Fruit fly (Drosophila melanogaster) whole organism, embryonic: ENCODE measurements around the gene ago.

Experiments used
- BEAF-32 ChIP-seq: fragments of 200-800 bp; sonication (Bioruptor generic); optimal IDR thresholded peaks from 3 replicates; lab custom pipeline; 2017; ENCODE audit warnings: missing biosample characterization, missing genetic modification characterization, mild to moderate bottlenecking, moderate library complexity, missing genetic modification reagents
- Bdp1 ChIP-seq: fragments of 200-800 bp; sonication (Bioruptor generic); optimal IDR thresholded peaks from 3 replicates; lab custom pipeline; 2016; ENCODE audit warnings: missing biosample characterization, missing genetic modification characterization
- CG10431 ChIP-seq: fragments of 200-800 bp; sonication (Bioruptor generic); optimal IDR thresholded peaks from 3 replicates; lab custom pipeline; 2018; ENCODE audit warnings: missing biosample characterization, mild to moderate bottlenecking, missing genetic modification characterization
- CG10543 ChIP-seq: fragments of 200-800 bp; sonication (Bioruptor generic); optimal IDR thresholded peaks from 3 replicates; lab custom pipeline; 2017; ENCODE audit warnings: missing biosample characterization, mild to moderate bottlenecking, missing genetic modification characterization, moderate library complexity
- CG10565 ChIP-seq: fragments of 200-800 bp; sonication (Bioruptor generic); optimal IDR thresholded peaks from 3 replicates; lab custom pipeline; 2016; ENCODE audit warnings: missing biosample characterization, mild to moderate bottlenecking, missing genetic modification characterization
- CG11456 ChIP-seq: fragments of 200-800 bp; sonication (Bioruptor generic); IDR thresholded peaks from 3 replicates; pipeline ENCODE4 v1.3.6; 2022; ENCODE audit warnings: missing biosample characterization, missing genetic modification characterization
- CG11723 ChIP-seq: fragments of 200-800 bp; sonication (Bioruptor generic); optimal IDR thresholded peaks from 2 replicates; lab custom pipeline; 2017; ENCODE audit warnings: missing biosample characterization, mild to moderate bottlenecking, missing genetic modification characterization
- CG13123 ChIP-seq: fragments of 200-800 bp; sonication (Bioruptor generic); optimal IDR thresholded peaks from 2 replicates; lab custom pipeline; 2016; ENCODE audit warnings: missing biosample characterization, missing genetic modification characterization
- CG13775 ChIP-seq: fragments of 200-800 bp; sonication (Bioruptor generic); optimal IDR thresholded peaks from 3 replicates; lab custom pipeline; 2017; ENCODE audit warnings: missing biosample characterization, mild to moderate bottlenecking, missing genetic modification characterization
- CG17328 ChIP-seq: fragments of 200-800 bp; sonication (Bioruptor generic); IDR thresholded peaks from 2 replicates; pipeline ENCODE4 v1.3.6; 2022; ENCODE audit warnings: missing biosample characterization, missing genetic modification characterization
- CG18764 ChIP-seq: fragments of 200-800 bp; sonication (Bioruptor generic); optimal IDR thresholded peaks from 3 replicates; lab custom pipeline; 2016; ENCODE audit warnings: missing biosample characterization, missing genetic modification characterization
- CG2116 ChIP-seq: fragments of 200-800 bp; sonication (Bioruptor generic); optimal IDR thresholded peaks from 3 replicates; lab custom pipeline; 2018; ENCODE audit warnings: missing biosample characterization, mild to moderate bottlenecking, missing genetic modification characterization
- CG2129 ChIP-seq: fragments of 200-800 bp; sonication (Bioruptor generic); IDR thresholded peaks from 2 replicates; pipeline ENCODE4 v1.3.6; 2022; ENCODE audit warnings: missing biosample characterization, missing genetic modification characterization; ENCODE audit not compliant: partially characterized antibody
- CG34224 ChIP-seq: fragments of 200-800 bp; sonication (Bioruptor generic); IDR thresholded peaks from 3 replicates; pipeline ENCODE4 v1.3.6; 2022; ENCODE audit warnings: missing biosample characterization, missing genetic modification characterization; ENCODE audit not compliant: partially characterized antibody
- CG34376 ChIP-seq: fragments of 200-800 bp; sonication (Bioruptor generic); optimal IDR thresholded peaks from 2 replicates; lab custom pipeline; 2018; ENCODE audit warnings: missing biosample characterization, mild to moderate bottlenecking, missing genetic modification characterization
- CG34422 ChIP-seq: fragments of 200-800 bp; sonication (Bioruptor generic); IDR thresholded peaks from 3 replicates; pipeline ENCODE4 v1.3.6; 2022; ENCODE audit warnings: missing biosample characterization, missing genetic modification characterization
- CG4328 ChIP-seq: fragments of 200-800 bp; sonication (Bioruptor generic); optimal IDR thresholded peaks from 3 replicates; lab custom pipeline; 2017; ENCODE audit warnings: missing biosample characterization, missing genetic modification reagents, missing genetic modification characterization
- CG4730 ChIP-seq: fragments of 200-800 bp; sonication (Bioruptor generic); IDR thresholded peaks from 2 replicates; pipeline ENCODE4 v1.3.6; 2022; ENCODE audit warnings: missing biosample characterization, missing genetic modification characterization
- CG7357 ChIP-seq: fragments of 200-800 bp; sonication (Bioruptor generic); IDR thresholded peaks from 3 replicates; pipeline ENCODE4 v1.3.6; 2022; ENCODE audit warnings: missing biosample characterization, missing genetic modification characterization
- CG7839 ChIP-seq: fragments of 200-800 bp; sonication (Bioruptor generic); optimal IDR thresholded peaks from 3 replicates; lab custom pipeline; 2018; ENCODE audit warnings: missing biosample characterization, mild to moderate bottlenecking, missing genetic modification characterization, moderate library complexity
- CG8281 ChIP-seq: fragments of 200-800 bp; sonication (Bioruptor generic); optimal IDR thresholded peaks from 2 replicates; lab custom pipeline; 2018; ENCODE audit warnings: missing biosample characterization, mild to moderate bottlenecking, missing genetic modification characterization, moderate library complexity
- CHES-1-like ChIP-seq: fragments of 200-800 bp; sonication (Bioruptor generic); optimal IDR thresholded peaks from 2 replicates; lab custom pipeline; 2016; ENCODE audit warnings: missing biosample characterization, missing genetic modification characterization
- E2f1 ChIP-seq: fragments of 200-800 bp; sonication (Bioruptor generic); IDR thresholded peaks from 2 replicates; pipeline ENCODE4 v1.3.6; 2022; ENCODE audit warnings: missing biosample characterization, missing genetic modification characterization
- Ets65A ChIP-seq: fragments of 200-800 bp; sonication (Bioruptor generic); peaks from one replicate; lab custom pipeline; 2016; ENCODE audit warnings: missing biosample characterization, missing genetic modification characterization
- HHEX ChIP-seq: fragments of 200-800 bp; sonication (Bioruptor generic); optimal IDR thresholded peaks from 3 replicates; lab custom pipeline; 2017; ENCODE audit warnings: missing biosample characterization, mild to moderate bottlenecking, missing genetic modification characterization, missing genetic modification reagents
- Myb ChIP-seq: fragments of 200-800 bp; sonication (Bioruptor generic); optimal IDR thresholded peaks from 2 replicates; lab custom pipeline; 2016; ENCODE audit warnings: missing biosample characterization, missing genetic modification characterization
- Sin3A ChIP-seq: fragments of >200 bp; optimal IDR thresholded peaks from 2 replicates; lab custom pipeline; 2018
- Ssrp ChIP-seq: fragments of 200-800 bp; sonication (Bioruptor generic); optimal IDR thresholded peaks from 2 replicates; lab custom pipeline; 2018; ENCODE audit warnings: missing biosample characterization, mild to moderate bottlenecking, missing genetic modification characterization, moderate library complexity
- amos ChIP-seq: fragments of 200-800 bp; sonication (Bioruptor generic); IDR thresholded peaks from 2 replicates; pipeline ENCODE4 v1.3.6; 2022; ENCODE audit warnings: missing biosample characterization, missing genetic modification characterization; ENCODE audit not compliant: partially characterized antibody
- ash1 ChIP-seq: fragments of 200-800 bp; sonication (Bioruptor generic); optimal IDR thresholded peaks from 2 replicates; lab custom pipeline; 2018; ENCODE audit warnings: missing biosample characterization, mild to moderate bottlenecking, missing genetic modification characterization
- ato ChIP-seq: fragments of 200-800 bp; sonication (Bioruptor generic); IDR thresholded peaks from 2 replicates; pipeline ENCODE4 v1.3.6; 2022; ENCODE audit warnings: missing biosample characterization, missing genetic modification characterization; ENCODE audit not compliant: partially characterized antibody
- crc ChIP-seq: fragments of 200-800 bp; sonication (Bioruptor generic); optimal IDR thresholded peaks from 2 replicates; lab custom pipeline; 2016; ENCODE audit warnings: missing biosample characterization, missing genetic modification characterization
- croc ChIP-seq: fragments of 200-800 bp; sonication (Bioruptor generic); conservative IDR thresholded peaks from 3 replicates; pipeline ENCODE4 v1.3.6; 2022; ENCODE audit warnings: missing biosample characterization, missing genetic modification characterization
- dimm ChIP-seq: fragments of 200-800 bp; sonication (Bioruptor generic); IDR thresholded peaks from 2 replicates; pipeline ENCODE4 v1.3.6; 2022; ENCODE audit warnings: missing biosample characterization, missing genetic modification characterization
- ems ChIP-seq: fragments of 200-800 bp; sonication (Bioruptor generic); optimal IDR thresholded peaks from 3 replicates; lab custom pipeline; 2016; ENCODE audit warnings: missing biosample characterization, missing genetic modification characterization
- gro ChIP-seq: fragments of 200-800 bp; sonication (Bioruptor generic); optimal IDR thresholded peaks from 2 replicates; lab custom pipeline; 2016; ENCODE audit warnings: missing biosample characterization, missing genetic modification characterization
- gsb-n ChIP-seq: fragments of 200-800 bp; sonication (Bioruptor generic); optimal IDR thresholded peaks from 3 replicates; lab custom pipeline; 2018; ENCODE audit warnings: missing biosample characterization, mild to moderate bottlenecking, missing genetic modification characterization
- her ChIP-seq: fragments of 200-800 bp; sonication (Bioruptor generic); optimal IDR thresholded peaks from 2 replicates; lab custom pipeline; 2016; ENCODE audit warnings: missing biosample characterization, missing genetic modification characterization
- insv ChIP-seq, 2 experiments: fragments of 200-800 bp; sonication (Bioruptor generic); optimal IDR thresholded peaks; 3 replicates each; lab custom pipeline; 2016 to 2018; ENCODE audit warnings: missing biosample characterization in 2 of 2, missing genetic modification characterization in 2 of 2
- lov ChIP-seq, 2 experiments: fragments of 200-800 bp in 1 of 2; fragments of >200 bp in 1 of 2; sonication (Bioruptor generic) in 1 of 2; IDR thresholded peaks in 1 of 2; optimal IDR thresholded peaks in 1 of 2; 2 replicates in 1 of 2; 3 replicates in 1 of 2; pipeline versions ENCODE4 v1.3.6 to Lab custom; 2017 to 2022; ENCODE audit warnings: missing biosample characterization in 1 of 2, missing genetic modification characterization in 1 of 2
- luna ChIP-seq: fragments of 200-800 bp; sonication (Bioruptor generic); optimal IDR thresholded peaks from 2 replicates; lab custom pipeline; 2016; ENCODE audit warnings: missing biosample characterization, missing genetic modification characterization
- mld ChIP-seq: fragments of 200-800 bp; sonication (Bioruptor generic); IDR thresholded peaks from 3 replicates; pipeline ENCODE4 v1.3.6; 2022; ENCODE audit warnings: missing biosample characterization, missing genetic modification characterization; ENCODE audit not compliant: partially characterized antibody
- nerfin-1 ChIP-seq: fragments of 200-800 bp; sonication (Bioruptor generic); optimal IDR thresholded peaks from 3 replicates; lab custom pipeline; 2019; ENCODE audit warnings: missing biosample characterization, mild to moderate bottlenecking, missing genetic modification characterization, moderate library complexity
- psq ChIP-seq: fragments of 200-800 bp; sonication (Bioruptor generic); optimal IDR thresholded peaks from 2 replicates; lab custom pipeline; 2017; ENCODE audit warnings: missing biosample characterization, missing genetic modification characterization
- slp2 ChIP-seq: fragments of 200-800 bp; sonication (Bioruptor generic); optimal IDR thresholded peaks from 2 replicates; lab custom pipeline; 2016; ENCODE audit warnings: missing biosample characterization, missing genetic modification characterization
- sob ChIP-seq: fragments of 200-800 bp; sonication (Bioruptor generic); IDR thresholded peaks from 2 replicates; pipeline ENCODE4 v1.3.6; 2022; ENCODE audit warnings: missing biosample characterization, missing genetic modification characterization
- yki ChIP-seq: fragments of >200 bp; optimal IDR thresholded peaks from 3 replicates; lab custom pipeline; 2018
- z ChIP-seq: fragments of 200-800 bp; sonication (Bioruptor generic); IDR thresholded peaks from 3 replicates; pipeline ENCODE4 v1.3.6; 2022; ENCODE audit warnings: missing biosample characterization, missing genetic modification characterization

Gene ago

DNA sequence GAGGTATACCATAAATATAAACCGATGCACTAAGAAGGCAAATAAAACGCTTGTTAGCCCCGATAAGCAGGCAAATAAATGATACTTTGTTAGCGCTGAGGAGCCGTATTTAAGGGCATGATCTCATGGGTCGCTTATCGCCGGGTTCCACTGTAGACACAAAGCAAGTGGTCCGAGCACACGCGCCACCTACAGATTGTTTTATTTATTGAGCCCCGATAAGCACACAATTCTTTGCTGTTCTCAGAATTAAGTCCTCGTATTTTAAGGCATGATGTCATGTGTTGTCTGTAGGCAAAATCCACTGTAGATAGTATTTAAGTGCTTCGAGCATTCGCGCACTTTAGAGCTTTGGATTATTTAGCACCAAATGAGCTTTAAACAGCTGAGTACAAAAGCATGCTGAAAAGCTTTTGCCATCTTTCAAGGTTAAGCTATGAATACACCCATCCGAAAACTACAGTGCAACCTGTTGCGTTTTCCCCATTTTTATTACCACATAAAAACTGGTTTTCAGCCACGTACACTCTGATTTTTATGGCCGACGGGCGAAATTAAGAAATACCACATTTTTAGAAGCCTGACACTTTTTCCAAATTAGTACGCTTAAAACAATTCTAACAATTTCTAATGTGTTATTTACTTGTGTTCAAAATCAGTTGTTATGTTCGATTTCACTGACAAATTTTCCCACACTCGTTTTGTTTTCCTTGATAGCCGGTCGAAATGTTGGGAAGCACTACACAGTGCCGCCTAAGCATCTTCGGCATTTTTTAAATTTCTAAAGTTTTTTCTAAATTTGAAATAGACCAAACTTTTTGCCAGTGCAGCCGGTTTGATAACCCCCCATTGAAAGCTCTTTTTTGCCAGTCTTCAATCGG is 14.4 kb downstream of the ago start, which contains the start of gene Sqor (continued):
- TF ChIP-seq ato (no peak), CG7357 (peak; percentile 75), amos (GFP tag; lab: Robert Waterston, UW) (peak; percentile 36; the same call in 1 of the 2 replicates), CG34376 (peak; percentile 89), CHES-1-like (GFP tag; lab: Kevin White, UChicago) (peak; percentile 85), CG11723 (GFP tag; lab: Kevin White, UChicago) (peak; percentile 82), CG8281 (tag; lab: Kevin White, UChicago) (peak; percentile 78), Ets65A (GFP tag; lab: Kevin White, UChicago) (peak; percentile 95), sob (peak; percentile 78), gro (GFP tag; lab: Kevin White, UChicago) (peak; percentile 91), HHEX (GFP tag; lab: Kevin White, UChicago) (peak; percentile 82), CG2129 (GFP tag; lab: Robert Waterston, UW) (no peak), luna (peak; percentile 72), Sin3A (lab: Kevin White, UChicago) (no peak), CG11456 (GFP tag; lab: Robert Waterston, UW) (peak; percentile 87), CG4730 (GFP tag; lab: Robert Waterston, UW) (peak; percentile 76), mld (GFP tag; lab: Robert Waterston, UW) (no peak), CG4328 (GFP tag; lab: Kevin White, UChicago) (peak; percentile 72), crc (GFP tag; lab: Kevin White, UChicago) (peak; percentile 86), CG34422 (peak; percentile 76; the same call in 2 of the 3 replicates), Ssrp (tag; lab: Kevin White, UChicago) (peak; percentile 79), ash1 (peak; percentile 57), z (no peak), CG10565 (GFP tag; lab: Kevin White, UChicago) (peak; percentile 3), dimm (peak; percentile 62; the same call in 1 of the 2 replicates), croc (GFP tag; lab: Robert Waterston, UW) (0 out of 3 replicates have a peak, but pooled peaks have one; percentile 13), her (peak; percentile 86), nerfin-1 (tag; lab: Kevin White, UChicago) (peak; percentile 44), BEAF-32 (GFP tag; lab: Kevin White, UChicago) (no peak), CG18764 (peak; percentile 54), insv (GFP tag; optimal IDR thresholded peaks at IDR 0.05; lab: Kevin White, UChicago) (peak in 1 of 2 experiments; percentile 21), Bdp1 (peak; percentile 82), gsb-n (tag; lab: Kevin White, UChicago) (peak; percentile 25), CG17328 (GFP tag; lab: Robert Waterston, UW) (peak; percentile 63), slp2 (GFP tag; lab: Kevin White, UChicago) (peak; percentile 86), lov (optimal IDR thresholded peaks at IDR 0.05; lab: Kevin White, UChicago) (no peak), lov (GFP tag; IDR thresholded peaks at IDR 0.05; lab: Robert Waterston, UW) (peak; percentile 59; the same call in 1 of the 3 replicates), ems (peak; percentile 91), CG13123 (GFP tag; lab: Kevin White, UChicago) (peak; percentile 29), CG2116 (peak; percentile 54), CG7839 (tag; lab: Kevin White, UChicago) (peak; percentile 89), CG10431 (GFP tag; lab: Kevin White, UChicago) (no peak), CG34224 (GFP tag; lab: Robert Waterston, UW) (no peak), yki (lab: Kevin White, UChicago) (no peak), psq (peak; percentile 38), CG13775 (GFP tag; lab: Kevin White, UChicago) (peak; percentile 81), E2f1 (peak; percentile 76), CG10543 (GFP tag; lab: Kevin White, UChicago) (peak; percentile 92), Myb (GFP tag; lab: Kevin White, UChicago) (peak; percentile 70)
